Fruit fly (Drosophila melanogaster) whole organism, embryonic: Measurements from ENCODE around the gene U2af50.

Source experiments
- B-H1 ChIP-seq: fragments of 200-800 bp; sonication (Bioruptor generic); IDR thresholded peaks from 3 replicates; pipeline ENCODE4 v1.3.6; 2022; ENCODE audit warnings: missing biosample characterization, missing genetic modification characterization
- Bgb ChIP-seq: fragments of 200-800 bp; sonication (Bioruptor generic); IDR thresholded peaks from 2 replicates; pipeline ENCODE4 v1.3.6; 2022; ENCODE audit warnings: missing biosample characterization, missing genetic modification characterization; ENCODE audit not compliant: partially characterized antibody
- CG10147 ChIP-seq: fragments of 200-800 bp; sonication (Bioruptor generic); optimal IDR thresholded peaks from 2 replicates; lab custom pipeline; 2019; ENCODE audit warnings: missing biosample characterization, mild to moderate bottlenecking, missing genetic modification characterization, moderate library complexity
- CG10267 ChIP-seq: fragments of 200-800 bp; sonication (Bioruptor generic); optimal IDR thresholded peaks from 2 replicates; lab custom pipeline; 2018; ENCODE audit warnings: missing biosample characterization, mild to moderate bottlenecking, missing genetic modification characterization, moderate library complexity
- CG10431 ChIP-seq: fragments of 200-800 bp; sonication (Bioruptor generic); optimal IDR thresholded peaks from 3 replicates; lab custom pipeline; 2018; ENCODE audit warnings: missing biosample characterization, mild to moderate bottlenecking, missing genetic modification characterization
- CG11398 ChIP-seq: fragments of 200-800 bp; sonication (Bioruptor generic); optimal IDR thresholded peaks from 2 replicates; lab custom pipeline; 2016; ENCODE audit warnings: missing biosample characterization, missing genetic modification characterization
- CG13296 ChIP-seq: fragments of 200-800 bp; sonication (Bioruptor generic); optimal IDR thresholded peaks from 3 replicates; lab custom pipeline; 2018; ENCODE audit warnings: missing biosample characterization, mild to moderate bottlenecking, missing genetic modification characterization
- CG13624 ChIP-seq: fragments of 200-800 bp; sonication (Bioruptor generic); optimal IDR thresholded peaks from 2 replicates; lab custom pipeline; 2016; ENCODE audit warnings: missing biosample characterization, missing genetic modification characterization
- CG14050 ChIP-seq: fragments of 200-800 bp; sonication (Bioruptor generic); IDR thresholded peaks from 3 replicates; pipeline ENCODE4 v1.3.6; 2022; ENCODE audit warnings: missing biosample characterization, missing genetic modification characterization
- CG14667 ChIP-seq: fragments of 200-800 bp; sonication (Bioruptor generic); IDR thresholded peaks from 2 replicates; pipeline ENCODE4 v1.3.6; 2022; ENCODE audit warnings: missing biosample characterization, missing genetic modification characterization
- CG1602 ChIP-seq: fragments of 200-800 bp; sonication (Bioruptor generic); optimal IDR thresholded peaks from 3 replicates; lab custom pipeline; 2016; ENCODE audit warnings: missing biosample characterization, missing genetic modification characterization
- CG1603 ChIP-seq: fragments of 200-800 bp; sonication (Bioruptor generic); optimal IDR thresholded peaks from 2 replicates; lab custom pipeline; 2019; ENCODE audit warnings: missing biosample characterization, mild to moderate bottlenecking, missing genetic modification characterization, moderate library complexity
- CG16779 ChIP-seq: fragments of 200-800 bp; sonication (Bioruptor generic); IDR thresholded peaks from 2 replicates; pipeline ENCODE4 v1.3.6; 2022; ENCODE audit warnings: missing biosample characterization, missing genetic modification characterization
- CG17361 ChIP-seq: fragments of 200-800 bp; sonication (Bioruptor generic); IDR thresholded peaks from 3 replicates; pipeline ENCODE4 v1.3.6; 2022; ENCODE audit warnings: missing biosample characterization, missing genetic modification characterization
- CG18262 ChIP-seq: fragments of 200-800 bp; optimal IDR thresholded peaks from 3 replicates; lab custom pipeline; 2019; ENCODE audit warnings: missing biosample characterization, mild to moderate bottlenecking, missing genetic modification characterization, moderate library complexity
- CG18476 ChIP-seq: fragments of 200-800 bp; sonication (Bioruptor generic); optimal IDR thresholded peaks from 2 replicates; lab custom pipeline; 2016; ENCODE audit warnings: missing biosample characterization, mild to moderate bottlenecking, missing genetic modification characterization
- CG3838 ChIP-seq: fragments of 200-800 bp; sonication (Bioruptor generic); optimal IDR thresholded peaks from 3 replicates; lab custom pipeline; 2016; ENCODE audit warnings: missing biosample characterization, missing genetic modification characterization
- CG6654 ChIP-seq: fragments of 200-800 bp; sonication (Bioruptor generic); optimal IDR thresholded peaks from 2 replicates; lab custom pipeline; 2017; ENCODE audit warnings: missing biosample characterization, mild to moderate bottlenecking, missing genetic modification characterization
- CG8290 ChIP-seq, 3 experiments: fragments of 200-800 bp; sonication (Bioruptor generic); optimal IDR thresholded peaks; 2 replicates each; lab custom pipeline; 2016 to 2019; ENCODE audit warnings: missing biosample characterization in 3 of 3, missing genetic modification characterization in 3 of 3, mild to moderate bottlenecking in 2 of 3, moderate library complexity in 1 of 3
- CG8388 ChIP-seq: fragments of 200-800 bp; sonication (Bioruptor generic); optimal IDR thresholded peaks from 2 replicates; lab custom pipeline; 2019; ENCODE audit warnings: missing biosample characterization, mild to moderate bottlenecking, missing genetic modification characterization, moderate library complexity
- D19A ChIP-seq: fragments of 200-800 bp; optimal IDR thresholded peaks from 3 replicates; lab custom pipeline; 2019; ENCODE audit warnings: missing biosample characterization, mild to moderate bottlenecking, missing genetic modification characterization, moderate library complexity
- E2f2 ChIP-seq: fragments of 200-800 bp; sonication (Bioruptor generic); IDR thresholded peaks from 2 replicates; pipeline ENCODE4 v1.3.6; 2022; ENCODE audit warnings: missing biosample characterization, missing genetic modification characterization
- Med ChIP-seq: fragments of 200-800 bp; sonication (Bioruptor generic); peaks from one replicate; lab custom pipeline; 2016; ENCODE audit warnings: missing biosample characterization, missing genetic modification characterization, mild to moderate bottlenecking, inconsistent platforms, moderate library complexity
- Nf-YA ChIP-seq: fragments of 200-800 bp; sonication (Bioruptor generic); IDR thresholded peaks from 2 replicates; pipeline ENCODE4 v1.3.6; 2022; ENCODE audit warnings: missing biosample characterization, missing genetic modification characterization
- Ravus ChIP-seq: fragments of 200-800 bp; sonication (Bioruptor generic); IDR thresholded peaks from 2 replicates; pipeline ENCODE4 v1.3.6; 2022; ENCODE audit warnings: missing biosample characterization, missing genetic modification characterization
- abd-A ChIP-seq: fragments of 200-800 bp; sonication (Bioruptor generic); optimal IDR thresholded peaks from 3 replicates; lab custom pipeline; 2019; ENCODE audit warnings: missing biosample characterization, mild to moderate bottlenecking, missing genetic modification characterization, moderate library complexity
- ac ChIP-seq: fragments of 200-800 bp; sonication (Bioruptor generic); optimal IDR thresholded peaks from 3 replicates; lab custom pipeline; 2017; ENCODE audit warnings: missing biosample characterization, mild to moderate bottlenecking, missing genetic modification characterization
- ash1 ChIP-seq: fragments of 200-800 bp; sonication (Bioruptor generic); optimal IDR thresholded peaks from 2 replicates; lab custom pipeline; 2018; ENCODE audit warnings: missing biosample characterization, mild to moderate bottlenecking, missing genetic modification characterization
- cad ChIP-seq: fragments of >200 bp; optimal IDR thresholded peaks from 2 replicates; lab custom pipeline; 2017; ENCODE audit warnings: missing biosample characterization, missing genetic modification characterization
- crol ChIP-seq: fragments of 200-800 bp; sonication (Bioruptor generic); IDR thresholded peaks from 2 replicates; pipeline ENCODE4 v1.3.6; 2022; ENCODE audit warnings: missing biosample characterization, missing genetic modification characterization
- fu2 ChIP-seq: fragments of 200-800 bp; sonication (Bioruptor generic); optimal IDR thresholded peaks from 2 replicates; lab custom pipeline; 2016; ENCODE audit warnings: missing biosample characterization, missing genetic modification characterization
- hbn ChIP-seq: fragments of 200-800 bp; sonication (Bioruptor generic); IDR thresholded peaks from 2 replicates; pipeline ENCODE4 v1.3.6; 2022; ENCODE audit warnings: missing biosample characterization, missing genetic modification characterization; ENCODE audit not compliant: partially characterized antibody
- hkb ChIP-seq, 2 experiments: fragments of 200-800 bp in 1 of 2; fragments of >200 bp in 1 of 2; sonication (Bioruptor generic) in 1 of 2; IDR thresholded peaks in 1 of 2; optimal IDR thresholded peaks in 1 of 2; 2 replicates each; pipeline versions ENCODE4 v1.3.6 to Lab custom; 2017 to 2022; ENCODE audit warnings: missing biosample characterization in 1 of 2, missing genetic modification characterization in 1 of 2
- hth ChIP-seq: fragments of >200 bp; optimal IDR thresholded peaks from 2 replicates; lab custom pipeline; 2017; ENCODE audit warnings: inconsistent platforms
- kah ChIP-seq: fragments of 200-800 bp; sonication (Bioruptor generic); optimal IDR thresholded peaks from 2 replicates; lab custom pipeline; 2018; ENCODE audit warnings: missing biosample characterization, mild to moderate bottlenecking, missing genetic modification characterization
- lab ChIP-seq: fragments of 200-800 bp; sonication (Bioruptor generic); optimal IDR thresholded peaks from 3 replicates; lab custom pipeline; 2017; ENCODE audit warnings: missing biosample characterization, missing genetic modification characterization, mild to moderate bottlenecking, moderate library complexity, missing genetic modification reagents
- lola ChIP-seq, 3 experiments: fragments of >200 bp in 2 of 3; fragments of 200-800 bp in 1 of 3; sonication (Bioruptor generic) in 1 of 3; optimal IDR thresholded peaks; 2 replicates each; lab custom pipeline; 2017 to 2019; ENCODE audit warnings: missing biosample characterization in 3 of 3, missing genetic modification characterization in 3 of 3, mild to moderate bottlenecking in 1 of 3, moderate library complexity in 1 of 3
- org-1 ChIP-seq: fragments of 200-800 bp; sonication (Bioruptor generic); optimal IDR thresholded peaks from 2 replicates; lab custom pipeline; 2017; ENCODE audit warnings: missing biosample characterization, missing genetic modification characterization
- pfk ChIP-seq: fragments of 200-800 bp; sonication (Bioruptor generic); optimal IDR thresholded peaks from 2 replicates; lab custom pipeline; 2018; ENCODE audit warnings: missing biosample characterization, mild to moderate bottlenecking, missing genetic modification characterization, moderate library complexity
- prd ChIP-seq, 3 experiments: fragments of >200 bp in 2 of 3; fragments of 200-800 bp in 1 of 3; sonication (Bioruptor generic) in 1 of 3; optimal IDR thresholded peaks in 2 of 3; IDR thresholded peaks in 1 of 3; 2 replicates in 2 of 3; 3 replicates in 1 of 3; pipeline versions ENCODE4 v1.3.6 to Lab custom; 2017 to 2022; ENCODE audit warnings: missing biosample characterization in 1 of 3, missing genetic modification characterization in 1 of 3
- psq ChIP-seq: fragments of 200-800 bp; sonication (Bioruptor generic); optimal IDR thresholded peaks from 2 replicates; lab custom pipeline; 2017; ENCODE audit warnings: missing biosample characterization, missing genetic modification characterization
- pum ChIP-seq: fragments of 200-800 bp; sonication (Bioruptor generic); optimal IDR thresholded peaks from 2 replicates; lab custom pipeline; 2016; ENCODE audit warnings: missing biosample characterization, missing genetic modification characterization
- row ChIP-seq: fragments of 200-800 bp; sonication (Bioruptor generic); IDR thresholded peaks from 3 replicates; pipeline ENCODE4 v1.3.6; 2022; ENCODE audit warnings: missing biosample characterization, missing genetic modification characterization
- sens ChIP-seq: fragments of 200-800 bp; sonication (Bioruptor generic); peaks from one replicate; lab custom pipeline; 2016; ENCODE audit warnings: missing biosample characterization, missing genetic modification characterization
- unpg ChIP-seq: fragments of 200-800 bp; sonication (Bioruptor generic); optimal IDR thresholded peaks from 3 replicates; lab custom pipeline; 2018; ENCODE audit warnings: missing biosample characterization, mild to moderate bottlenecking, missing genetic modification characterization, moderate library complexity
- vvl ChIP-seq: fragments of 200-800 bp; sonication (Bioruptor generic); IDR thresholded peaks from 2 replicates; pipeline ENCODE4 v1.3.6; 2022; ENCODE audit warnings: missing biosample characterization, missing genetic modification characterization
- zen ChIP-seq: fragments of 200-800 bp; sonication (Bioruptor generic); optimal IDR thresholded peaks from 3 replicates; lab custom pipeline; 2018; ENCODE audit warnings: missing biosample characterization, mild to moderate bottlenecking, missing genetic modification characterization, moderate library complexity

Gene U2af50

DNA sequence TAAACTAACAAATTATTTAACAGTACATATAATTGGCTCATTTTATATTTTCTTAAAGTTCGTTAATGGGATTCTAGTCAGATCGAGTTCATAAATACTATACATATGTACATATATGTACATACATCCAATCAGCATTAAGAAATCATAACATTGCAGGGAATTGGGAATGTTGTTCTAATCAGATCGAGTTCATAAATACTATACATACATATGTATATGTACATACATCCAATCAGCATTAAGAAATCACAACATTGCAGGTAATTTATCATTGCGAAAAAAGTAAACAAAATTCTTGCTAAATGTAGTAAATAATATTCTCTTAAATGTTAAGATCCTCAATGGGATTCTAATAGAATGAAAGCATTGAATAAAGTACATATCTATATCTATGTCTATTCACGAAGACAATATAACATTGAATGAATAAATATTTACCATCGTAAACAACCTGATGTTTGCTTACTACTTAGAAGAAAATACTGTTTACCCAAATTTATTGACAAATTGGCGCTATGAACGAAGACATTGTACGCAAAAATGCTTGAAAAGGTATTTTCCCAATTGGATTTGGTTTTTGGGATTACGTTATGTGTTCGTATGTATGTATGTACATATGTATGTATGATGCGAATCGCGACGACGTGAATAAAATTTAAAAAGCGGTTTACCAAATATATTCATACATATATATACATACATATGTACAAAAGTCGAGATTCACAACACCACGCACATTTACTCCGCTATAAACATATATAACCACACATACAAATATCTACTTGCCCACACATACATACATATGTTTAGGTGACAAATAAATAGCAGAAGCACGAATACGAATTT is 25.1 kb upstream of the U2af50 start (continued):
- TF ChIP-seq E2f2 (peak; percentile 43; the same call in 1 of the 2 replicates), kah (peak; percentile 50), CG18476 (peak; percentile 59), CG10267 (tag; lab: Kevin White, UChicago) (peak; percentile 32), prd (optimal IDR thresholded peaks at IDR 0.05; lab: Kevin White, UChicago) (no peak), prd (GFP tag; IDR thresholded peaks at IDR 0.05; lab: Robert Waterston, UW) (peak; percentile 12; the same call in 1 of the 3 replicates), CG10147 (peak; percentile 85), ac (GFP tag; lab: Kevin White, UChicago) (peak; percentile 74), lab (GFP tag; lab: Kevin White, UChicago) (no peak), Med (GFP tag; lab: Kevin White, UChicago) (peak; percentile 90), CG16779 (GFP tag; lab: Robert Waterston, UW) (peak; percentile 70; the same call in 1 of the 2 replicates), cad (GFP tag; lab: Kevin White, UChicago) (no peak), crol (GFP tag; lab: Robert Waterston, UW) (no peak), CG11398 (GFP tag; lab: Kevin White, UChicago) (peak; percentile 68), fu2 (GFP tag; lab: Kevin White, UChicago) (no peak), org-1 (GFP tag; lab: Kevin White, UChicago) (peak; percentile 64), lola (GFP tag; optimal IDR thresholded peaks at IDR 0.05; lab: Kevin White, UChicago) (peak in 1 of 3 experiments; percentile 71), vvl (GFP tag; lab: Robert Waterston, UW) (peak; percentile 41; the same call in 1 of the 2 replicates), sens (GFP tag; lab: Kevin White, UChicago) (peak; percentile 92), abd-A (tag; lab: Kevin White, UChicago) (no peak), CG14050 (GFP tag; lab: Robert Waterston, UW) (peak; percentile 16; the same call in 1 of the 3 replicates), CG8290 (GFP tag; optimal IDR thresholded peaks at IDR 0.05; lab: Kevin White, UChicago) (peak; percentile 34), CG8290 (tag; optimal IDR thresholded peaks at IDR 0.05; lab: Kevin White, UChicago) (peak in 1 of 2 experiments; percentile 78), hbn (no peak), CG13624 (GFP tag; lab: Kevin White, UChicago) (peak; percentile 62), CG18262 (tag; lab: Kevin White, UChicago) (peak; percentile 62), Bgb (GFP tag; lab: Robert Waterston, UW) (no peak), hkb (optimal IDR thresholded peaks at IDR 0.05; lab: Kevin White, UChicago) (no peak), hkb (GFP tag; IDR thresholded peaks at IDR 0.05; lab: Robert Waterston, UW) (peak; percentile 76), pfk (GFP tag; lab: Kevin White, UChicago) (peak; percentile 73), unpg (GFP tag; lab: Kevin White, UChicago) (peak; percentile 83), zen (tag; lab: Kevin White, UChicago) (peak; percentile 46), CG3838 (peak; percentile 66), CG8388 (GFP tag; lab: Kevin White, UChicago) (no peak), CG1602 (GFP tag; lab: Kevin White, UChicago) (peak; percentile 25), CG1603 (tag; lab: Kevin White, UChicago) (no peak), B-H1 (GFP tag; lab: Robert Waterston, UW) (peak; percentile 38; the same call in 1 of the 3 replicates), CG10431 (GFP tag; lab: Kevin White, UChicago) (peak; percentile 66), CG14667 (GFP tag; lab: Robert Waterston, UW) (no peak), CG6654 (no peak), psq (GFP tag; lab: Kevin White, UChicago) (peak; percentile 29), ash1 (GFP tag; lab: Kevin White, UChicago) (peak; percentile 67), CG17361 (GFP tag; lab: Robert Waterston, UW) (no peak; the same call in 2 of the 3 replicates), Ravus (no peak; the same call in 1 of the 2 replicates), D19A (tag; lab: Kevin White, UChicago) (peak; percentile 50), row (GFP tag; lab: Robert Waterston, UW) (no peak), hth (lab: Kevin White, UChicago) (no peak), pum (GFP tag; lab: Kevin White, UChicago) (no peak), CG13296 (peak; percentile 94), Nf-YA (peak; percentile 32; the same call in 1 of the 2 replicates)
